Worm (Caenorhabditis elegans): ENCODE measurements around the gene ttr-27.

ttr-27 gene

DNA sequence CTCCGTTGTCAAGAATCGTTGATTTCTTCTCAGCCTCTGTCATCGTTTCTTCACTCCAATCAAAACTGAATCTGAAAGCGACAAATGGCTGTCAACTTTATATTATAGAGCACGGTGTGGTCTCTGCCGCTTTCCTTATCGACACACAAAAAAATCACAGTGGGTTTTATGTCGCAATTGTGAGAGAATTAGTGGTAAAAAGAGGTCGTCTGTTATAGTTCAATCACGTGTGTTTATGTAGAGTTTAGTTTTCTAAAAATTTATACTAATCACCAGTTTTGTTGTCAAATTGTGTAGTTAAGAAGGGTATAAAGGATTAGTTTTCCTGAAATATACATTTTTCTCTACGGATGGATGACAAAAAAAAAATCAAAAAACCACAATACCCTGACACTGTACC, 31.1 kb upstream of the ttr-27 start, which contains the start of gene T16G1.7:
Gene T16G1.7 (minus strand): TSS at position 137 of the 400 bp plus-strand sequence.
- TF ChIP-seq hlh-6 (tag; optimal IDR thresholded peaks at IDR 0.05) (no peak), ztf-16 (tag; optimal IDR thresholded peaks at IDR 0.05) (no peak), nhr-11 (tag; optimal IDR thresholded peaks at IDR 0.05) (no peak), fax-1 (tag; optimal IDR thresholded peaks at IDR 0.05) (no peak), pha-4 (tag; optimal IDR thresholded peaks at IDR 0.05) (no peak), ceh-6 (GFP tag; optimal IDR thresholded peaks at IDR 0.05) (no peak), hlh-8 (tag; optimal IDR thresholded peaks at IDR 0.05) (no peak), odd-2 (tag; optimal IDR thresholded peaks at IDR 0.05) (no peak), nfya-1 (tag; optimal IDR thresholded peaks at IDR 0.05) (no peak), tbx-7 (tag; optimal IDR thresholded peaks at IDR 0.05) (no peak), pat-9 (tag; optimal IDR thresholded peaks at IDR 0.05) (no peak), ets-4 (tag; optimal IDR thresholded peaks at IDR 0.05) (no peak), ceh-48 (tag; optimal IDR thresholded peaks at IDR 0.05) (no peak), che-1 (tag; optimal IDR thresholded peaks at IDR 0.05) (no peak), F13H6.1 (tag; optimal IDR thresholded peaks at IDR 0.05) (no peak), ceh-9 (tag; optimal IDR thresholded peaks at IDR 0.05) (no peak)

DNA sequence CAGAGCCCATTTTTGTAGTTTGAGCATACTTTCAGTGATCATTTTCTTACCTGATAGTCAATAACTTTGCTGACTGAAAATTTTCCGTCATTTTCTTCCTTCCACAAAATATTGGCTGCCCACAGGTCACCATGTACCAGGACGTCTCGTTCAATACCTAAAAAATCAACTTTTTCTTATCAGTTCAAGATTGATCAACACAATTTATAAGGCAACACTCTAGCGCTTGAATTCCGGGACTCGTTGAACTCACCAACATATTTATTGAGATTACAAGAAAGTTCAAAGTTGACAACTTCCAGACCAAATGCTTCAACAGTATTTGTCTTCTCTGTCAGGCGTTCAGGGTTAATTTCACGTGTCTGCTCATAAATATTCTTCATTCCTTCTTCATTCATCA, 29.8 kb upstream of the ttr-27 start:
- no peak for TF ChIP-seq ceh-19 (GFP tag; optimal IDR thresholded peaks at IDR 0.05)
- no peak for TF ChIP-seq lim-6 (tag; optimal IDR thresholded peaks at IDR 0.05)

DNA sequence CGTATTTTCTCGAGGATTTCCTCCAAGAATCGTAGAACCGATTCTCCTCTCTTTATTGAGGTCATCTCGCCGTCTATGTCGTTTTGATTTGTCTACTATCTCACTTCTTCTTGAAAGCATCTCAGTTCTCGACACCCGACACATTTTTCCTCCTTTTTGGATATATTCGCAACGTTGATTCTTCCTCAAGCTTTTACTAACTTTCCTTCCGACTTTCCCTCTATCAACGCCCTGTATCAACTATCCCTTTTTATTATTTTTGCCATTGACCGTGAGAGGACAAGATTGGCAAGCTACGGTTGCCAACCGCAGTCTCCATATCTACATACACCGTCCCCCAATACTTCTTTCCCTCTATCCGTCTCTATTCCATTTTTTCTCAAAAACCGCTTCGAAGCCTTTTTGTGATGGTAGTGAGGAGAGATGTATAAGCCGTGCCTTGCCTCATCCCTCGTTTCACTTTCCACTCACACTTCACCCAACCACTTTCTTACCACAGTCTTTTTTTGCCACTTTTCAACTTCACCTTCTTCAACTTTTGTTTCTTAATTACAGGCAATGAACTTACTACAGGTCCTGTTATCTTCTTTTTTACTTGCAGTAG, 25.1 kb upstream of the ttr-27 start, which contains the start of gene T16G1.2:
Gene T16G1.2 (plus strand): TSS at position 554 of the 604 bp plus-strand sequence.
- no peak for TF ChIP-seq ceh-31 (tag; optimal IDR thresholded peaks at IDR 0.05)
- no peak for TF ChIP-seq ceh-18 (tag; optimal IDR thresholded peaks at IDR 0.05)

DNA sequence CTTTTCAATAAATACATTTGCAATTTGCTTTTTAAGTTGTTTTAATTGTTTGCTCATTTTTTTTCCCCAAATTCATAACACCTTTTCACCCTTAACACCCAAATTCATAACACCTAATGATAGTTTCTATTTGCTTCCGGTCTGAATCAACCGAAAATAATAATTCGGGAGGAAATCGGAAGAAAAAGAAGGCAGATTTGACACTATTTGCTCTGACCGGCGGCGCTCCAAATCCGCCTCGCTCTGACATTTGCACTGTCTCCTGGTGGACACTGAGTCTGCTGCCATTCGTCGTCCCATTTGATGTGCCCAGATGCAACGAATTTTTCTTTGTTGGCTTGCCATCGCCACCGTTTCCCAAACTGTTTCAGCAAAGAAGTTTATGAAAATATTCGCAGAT, 20.2 kb upstream of the ttr-27 start, which contains the start of gene pqn-67:
Gene pqn-67 (plus strand): TSS at position 301 of the 400 bp plus-strand sequence.
- TF ChIP-seq ama-1 (optimal IDR thresholded peaks at IDR 0.05) (no peak), nhr-11 (tag; optimal IDR thresholded peaks at IDR 0.05) (no peak), K09A11.1 (tag; optimal IDR thresholded peaks at IDR 0.05; ENCODE audit: insufficient read depth) (no peak), fkh-10 (GFP tag; optimal IDR thresholded peaks at IDR 0.05) (no peak), unc-55 (GFP tag; optimal IDR thresholded peaks at IDR 0.05) (no peak), rnt-1 (tag; optimal IDR thresholded peaks at IDR 0.05) (no peak), madf-2 (tag; optimal IDR thresholded peaks at IDR 0.05) (no peak), C38D4.7 (GFP tag; optimal IDR thresholded peaks at IDR 0.05) (no peak), pros-1 (tag; optimal IDR thresholded peaks at IDR 0.05) (no peak), sox-2 (GFP tag; IDR thresholded peaks at IDR 0.05) (no peak), ceh-24 (tag; optimal IDR thresholded peaks at IDR 0.05) (no peak), lim-6 (tag; optimal IDR thresholded peaks at IDR 0.05) (no peak), hlh-13 (GFP tag; optimal IDR thresholded peaks at IDR 0.05) (no peak), Y22D7AL.16 (tag; optimal IDR thresholded peaks at IDR 0.05) (no peak), pqm-1 (tag; optimal IDR thresholded peaks at IDR 0.05) (no peak), npax-4 (tag; optimal IDR thresholded peaks at IDR 0.05) (no peak), hlh-8 (tag; optimal IDR thresholded peaks at IDR 0.05) (no peak), ets-4 (tag; optimal IDR thresholded peaks at IDR 0.05) (no peak), unc-3 (GFP tag; conservative IDR thresholded peaks at IDR 0.05) (no peak), unc-3 (tag; optimal IDR thresholded peaks at IDR 0.05) (no peak)

DNA sequence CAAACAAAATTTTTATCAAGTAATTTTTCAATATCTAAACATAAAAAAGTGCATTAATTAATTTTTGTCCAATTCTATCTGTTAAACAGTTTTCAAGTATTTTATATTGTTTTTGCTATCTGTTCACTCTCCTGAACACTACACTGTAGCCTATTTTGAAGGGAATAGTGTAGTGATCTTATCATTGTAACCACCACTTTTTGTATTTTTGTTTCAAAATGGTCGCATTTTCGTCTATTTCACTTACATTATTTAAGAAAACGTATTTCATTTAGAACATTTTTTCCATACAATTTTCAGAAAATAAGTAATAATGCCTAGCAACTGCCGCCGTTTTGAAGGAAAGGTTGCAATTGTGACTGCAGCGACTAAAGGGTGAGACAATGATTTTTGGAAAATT, 18.4 kb upstream of the ttr-27 start, which contains the start of gene dhrs-4:
Gene dhrs-4 (plus strand): TSS at position 301 of the 400 bp plus-strand sequence.
- no peak for TF ChIP-seq nhr-232 (tag; optimal IDR thresholded peaks at IDR 0.05)
- TF ChIP-seq gmeb-2 (tag; optimal IDR thresholded peaks at IDR 0.05): no peak
- no peak for TF ChIP-seq ceh-45 (GFP tag; IDR thresholded peaks at IDR 0.05)
- no peak for TF ChIP-seq rnt-1 (tag; optimal IDR thresholded peaks at IDR 0.05)
- no peak for TF ChIP-seq fkh-10 (GFP tag; optimal IDR thresholded peaks at IDR 0.05)
- TF ChIP-seq pax-1 (tag; optimal IDR thresholded peaks at IDR 0.05): no peak
- no peak for TF ChIP-seq sox-2 (GFP tag; IDR thresholded peaks at IDR 0.05)
- no peak for TF ChIP-seq elt-4 (tag; optimal IDR thresholded peaks at IDR 0.05)
- no peak for TF ChIP-seq unc-3 (GFP tag; conservative IDR thresholded peaks at IDR 0.05)
- TF ChIP-seq unc-3 (tag; optimal IDR thresholded peaks at IDR 0.05): no peak
- no peak for TF ChIP-seq fkh-6 (tag; optimal IDR thresholded peaks at IDR 0.05)
- no peak for TF ChIP-seq ztf-16 (tag; optimal IDR thresholded peaks at IDR 0.05)
- no peak for TF ChIP-seq mec-3 (tag; optimal IDR thresholded peaks at IDR 0.05; ENCODE audit: borderline replicate concordance)
- TF ChIP-seq ceh-24 (tag; optimal IDR thresholded peaks at IDR 0.05): no peak
- no peak for TF ChIP-seq nfya-1 (tag; optimal IDR thresholded peaks at IDR 0.05)
- TF ChIP-seq K09A11.1 (tag; optimal IDR thresholded peaks at IDR 0.05; ENCODE audit: insufficient read depth): no peak
- TF ChIP-seq ceh-31 (tag; optimal IDR thresholded peaks at IDR 0.05): no peak
